Worm (Caenorhabditis elegans) whole organism, midembryonic: ENCODE data around the gene ZK930.2.

Experiments used
- T22C8.4 ChIP-seq: fragments of 200-800 bp; sonication (Bioruptor generic); IDR thresholded peaks from 2 replicates; pipeline ENCODE4 v1.3.6; 2022; ENCODE audit warnings: missing genetic modification characterization, missing compliant biosample characterization
- cog-1 ChIP-seq: sonication (generic microtip); optimal IDR thresholded peaks from 2 replicates; lab custom pipeline; 2016; ENCODE audit warnings: missing genetic modification characterization, missing compliant biosample characterization
- flt-1 ChIP-seq: fragments of 200-800 bp; sonication (Bioruptor generic); IDR thresholded peaks from 2 replicates; pipeline ENCODE4 v1.3.6; 2022; ENCODE audit warnings: missing genetic modification characterization, missing compliant biosample characterization
- klf-2 ChIP-seq: fragments of 200-800 bp; sonication (Bioruptor generic); conservative IDR thresholded peaks from 2 replicates; pipeline ENCODE4 v1.3.6; 2022; ENCODE audit warnings: missing genetic modification reagents, missing genetic modification characterization, missing compliant biosample characterization
- ref-1 ChIP-seq: fragments of 200-800 bp; sonication (Bioruptor generic); conservative IDR thresholded peaks from 2 replicates; pipeline ENCODE4 v1.3.6; 2022; ENCODE audit warnings: missing genetic modification reagents, missing genetic modification characterization, missing compliant biosample characterization
- ztf-23 ChIP-seq: fragments of 200-800 bp; sonication (Bioruptor generic); IDR thresholded peaks from 2 replicates; pipeline ENCODE4 v1.3.6; 2022; ENCODE audit warnings: missing genetic modification reagents, missing genetic modification characterization, missing compliant biosample characterization

DNA sequence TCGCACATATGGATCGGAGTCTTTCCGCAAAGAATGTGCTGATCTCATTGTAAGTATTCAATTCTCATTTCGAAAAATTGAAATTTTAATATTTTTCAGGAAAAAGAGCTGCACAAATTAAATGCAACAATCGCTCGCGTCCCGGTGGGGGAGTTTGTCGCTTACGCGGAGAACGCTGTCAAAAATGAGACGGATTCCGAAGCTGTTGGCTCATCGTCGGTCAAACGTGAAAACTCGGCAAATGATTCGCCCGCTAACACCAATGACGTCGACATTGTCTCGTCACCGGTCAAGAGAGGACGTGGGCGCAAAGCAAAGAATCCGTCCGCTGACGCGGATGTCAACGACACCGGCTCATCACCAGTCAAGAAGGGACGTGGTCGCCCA, 23.3 kb upstream of the ZK930.2 start:
- TF ChIP-seq klf-2, result no peak
- TF ChIP-seq flt-1 (GFP tag; lab: Robert Waterston, UW), result no peak
- no peak for TF ChIP-seq ztf-23 (GFP tag; lab: Robert Waterston, UW)
- no peak for TF ChIP-seq ref-1
- no peak for TF ChIP-seq cog-1 (tag; lab: Kevin White, UChicago)
- no peak for TF ChIP-seq T22C8.4 (GFP tag; lab: Robert Waterston, UW)
